Worm (Caenorhabditis elegans): ENCODE results near the gene idpp-9.

The idpp-9 gene

ce11 chrX:3915748-3916147, at the start of gene idpp-9:
idpp-9 (minus strand) TSS chrX:3915848.
- TF ChIP-seq sup-37 (GFP tag; optimal IDR thresholded peaks at IDR 0.05) (no peak), lin-35 (GFP tag; optimal IDR thresholded peaks at IDR 0.05) (no peak), aly-2 (tag; optimal IDR thresholded peaks at IDR 0.05) (no peak), mab-9 (GFP tag; IDR thresholded peaks at IDR 0.05) (no peak), efl-3 (GFP tag; optimal IDR thresholded peaks at IDR 0.05) (no peak), nhr-90 (tag; optimal IDR thresholded peaks at IDR 0.05; ENCODE audit: poor library complexity) (no peak), skn-1 (tag; optimal IDR thresholded peaks at IDR 0.05) (no peak)

- TF ChIP-seq nhr-71 (tag; optimal IDR thresholded peaks at IDR 0.05): peak; percentile 9
- TF ChIP-seq fkh-10 (GFP tag; optimal IDR thresholded peaks at IDR 0.05): peak; percentile 80
- no peak for TF ChIP-seq F16B12.6 (tag; optimal IDR thresholded peaks at IDR 0.05)
- TF ChIP-seq nhr-76 (tag; optimal IDR thresholded peaks at IDR 0.05): no peak
- TF ChIP-seq lin-14 (GFP tag; optimal IDR thresholded peaks at IDR 0.05): peak; percentile 62
- TF ChIP-seq rnt-1 (tag; optimal IDR thresholded peaks at IDR 0.05): peak; percentile 20
Observed at ce11 chrX:3960345-3960744, 44.7 kb upstream of the idpp-9 start.

- TF ChIP-seq lin-14 (GFP tag; optimal IDR thresholded peaks at IDR 0.05) (peak; percentile 33), rnt-1 (tag; optimal IDR thresholded peaks at IDR 0.05) (peak; percentile 34), irx-1 (tag; optimal IDR thresholded peaks at IDR 0.05) (no peak)
Observed at ce11 chrX:3959221-3959620, 43.6 kb upstream of the idpp-9 start.

- no peak for TF ChIP-seq alr-1 (tag; optimal IDR thresholded peaks at IDR 0.05; ENCODE audit: borderline replicate concordance)
- peak; percentile 49 for TF ChIP-seq blmp-1 (tag; optimal IDR thresholded peaks at IDR 0.05)
- TF ChIP-seq unc-130 (tag; optimal IDR thresholded peaks at IDR 0.05): no peak
- TF ChIP-seq nhr-12 (tag; optimal IDR thresholded peaks at IDR 0.05): no peak
Observed at ce11 chrX:3958252-3958651, 42.6 kb upstream of the idpp-9 start, which contains the start of gene lin-18. lin-18 (plus strand) TSS chrX:3958552.

- TF ChIP-seq nhr-71 (tag; optimal IDR thresholded peaks at IDR 0.05) (peak; percentile 21), tbx-2 (tag; optimal IDR thresholded peaks at IDR 0.05) (peak; percentile 5), lin-14 (GFP tag; optimal IDR thresholded peaks at IDR 0.05) (peak; percentile 86), sox-4 (tag; optimal IDR thresholded peaks at IDR 0.05) (no peak), aha-1 (tag; optimal IDR thresholded peaks at IDR 0.05) (no peak), lin-39 (tag; optimal IDR thresholded peaks at IDR 0.05) (no peak), ztf-11 (tag; optimal IDR thresholded peaks at IDR 0.05) (peak in 1 of 2 experiments; percentile 12), ceh-82 (tag; optimal IDR thresholded peaks at IDR 0.05) (peak in 1 of 3 experiments; percentile 1), isw-1 (GFP tag; IDR thresholded peaks at IDR 0.05) (no peak), nhr-11 (tag; optimal IDR thresholded peaks at IDR 0.05) (no peak), unc-130 (tag; optimal IDR thresholded peaks at IDR 0.05) (no peak), ces-1 (GFP tag; optimal IDR thresholded peaks at IDR 0.05) (peak; percentile 90), fkh-8 (tag; optimal IDR thresholded peaks at IDR 0.05) (no peak), zag-1 (tag; optimal IDR thresholded peaks at IDR 0.05) (peak; percentile 30), rnt-1 (tag; optimal IDR thresholded peaks at IDR 0.05) (peak; percentile 20), snu-23 (GFP tag; optimal IDR thresholded peaks at IDR 0.05) (peak; percentile 9), fkh-10 (GFP tag; optimal IDR thresholded peaks at IDR 0.05) (peak; percentile 86)
Observed at ce11 chrX:3957475-3958204, 42.0 kb upstream of the idpp-9 start.

ce11 chrX:3952737-3953136, 37.1 kb upstream of the idpp-9 start:
- TF ChIP-seq elt-2 (tag; optimal IDR thresholded peaks at IDR 0.05): peak; percentile 56
- TF ChIP-seq lin-14 (GFP tag; optimal IDR thresholded peaks at IDR 0.05): peak; percentile 34
- peak; percentile 17 for TF ChIP-seq tlp-1 (tag; optimal IDR thresholded peaks at IDR 0.05)
- TF ChIP-seq blmp-1 (tag; optimal IDR thresholded peaks at IDR 0.05): peak; percentile 74
- no peak for TF ChIP-seq lin-39 (tag; optimal IDR thresholded peaks at IDR 0.05)
- no peak for TF ChIP-seq xbp-1 (tag; optimal IDR thresholded peaks at IDR 0.05)
